Worm (Caenorhabditis elegans) whole organism, mixed stage, embryonic: Measurements from ENCODE around the gene flh-3.
A peak's percentile ranks its signal among the peaks of the same experiment; 100 is the strongest.

Experiments used
- M03D4.4 ChIP-seq: sonication (generic microtip); optimal IDR thresholded peaks from 2 replicates; lab custom pipeline; 2017; ENCODE audit warnings: mild to moderate bottlenecking, missing genetic modification characterization, missing compliant biosample characterization
- bed-3 ChIP-seq: fragments of 200-800 bp; sonication (Bioruptor generic); optimal IDR thresholded peaks from 3 replicates; lab custom pipeline; 2018; ENCODE audit warnings: mild to moderate bottlenecking, missing genetic modification characterization, moderate library complexity, missing compliant biosample characterization
- blmp-1 ChIP-seq: fragments of 150-350 bp; optimal IDR thresholded peaks from 2 replicates; lab custom pipeline; 2014; ENCODE audit warnings: missing biosample characterization, missing genetic modification characterization
- ceh-39 ChIP-seq: fragments of 150-350 bp; optimal IDR thresholded peaks from 2 replicates; lab custom pipeline; 2014; ENCODE audit warnings: missing biosample characterization, missing genetic modification characterization
- ceh-43 ChIP-seq: fragments of 200-800 bp; sonication (Bioruptor generic); optimal IDR thresholded peaks from 2 replicates; lab custom pipeline; 2018; ENCODE audit warnings: mild to moderate bottlenecking, missing genetic modification characterization, moderate library complexity, missing compliant biosample characterization
- ces-1 ChIP-seq: fragments of 150-350 bp; optimal IDR thresholded peaks from 2 replicates; lab custom pipeline; 2014; ENCODE audit warnings: missing biosample characterization, missing genetic modification reagents, missing genetic modification characterization
- cnd-1 ChIP-seq: fragments of 200-800 bp; sonication (Bioruptor generic); optimal IDR thresholded peaks from 2 replicates; lab custom pipeline; 2018; ENCODE audit warnings: mild to moderate bottlenecking, missing genetic modification characterization, missing compliant biosample characterization
- drap-1 ChIP-seq: fragments of 200-800 bp; sonication (Bioruptor generic); optimal IDR thresholded peaks from 3 replicates; lab custom pipeline; 2018; ENCODE audit warnings: mild to moderate bottlenecking, missing genetic modification characterization, missing compliant biosample characterization
- elt-1 ChIP-seq: sonication (generic microtip); optimal IDR thresholded peaks from 2 replicates; lab custom pipeline; 2017; ENCODE audit warnings: missing genetic modification characterization, mild to moderate bottlenecking, missing compliant biosample characterization, antibody characterized with exemption, moderate library complexity, borderline replicate concordance; ENCODE audit not compliant: insufficient read depth
- elt-3 ChIP-seq: fragments of 150-350 bp; optimal IDR thresholded peaks from 2 replicates; lab custom pipeline; 2014; ENCODE audit warnings: missing biosample characterization, missing genetic modification characterization
- flh-1 ChIP-seq: fragments of 200-800 bp; sonication (Bioruptor generic); optimal IDR thresholded peaks from 2 replicates; lab custom pipeline; 2018; ENCODE audit warnings: mild to moderate bottlenecking, missing genetic modification characterization, moderate library complexity, missing compliant biosample characterization
- ham-2 ChIP-seq: fragments of 200-800 bp; sonication (Bioruptor generic); optimal IDR thresholded peaks from 2 replicates; lab custom pipeline; 2018; ENCODE audit warnings: mild to moderate bottlenecking, missing genetic modification characterization, missing compliant biosample characterization
- hlh-1 ChIP-seq: fragments of 150-350 bp; optimal IDR thresholded peaks from 2 replicates; lab custom pipeline; 2014; ENCODE audit warnings: missing biosample characterization, missing genetic modification reagents, missing genetic modification characterization
- lin-13 ChIP-seq: fragments of 150-350 bp; optimal IDR thresholded peaks from 2 replicates; lab custom pipeline; 2014; ENCODE audit warnings: missing biosample characterization, missing genetic modification characterization
- lin-32 ChIP-seq: fragments of 200-800 bp; sonication (Bioruptor generic); optimal IDR thresholded peaks from 2 replicates; lab custom pipeline; 2018; ENCODE audit warnings: mild to moderate bottlenecking, missing genetic modification characterization, missing compliant biosample characterization
- lsy-2 ChIP-seq: fragments of 150-350 bp; optimal IDR thresholded peaks from 2 replicates; lab custom pipeline; 2014; ENCODE audit warnings: missing biosample characterization, missing genetic modification characterization
- mab-5 ChIP-seq: fragments of 150-350 bp; optimal IDR thresholded peaks from 2 replicates; lab custom pipeline; 2014; ENCODE audit warnings: missing biosample characterization, missing genetic modification characterization
- mep-1 ChIP-seq: fragments of 150-350 bp; optimal IDR thresholded peaks from 2 replicates; lab custom pipeline; 2017; ENCODE audit warnings: missing biosample characterization, missing genetic modification reagents, missing genetic modification characterization, inconsistent platforms
- nhr-12 ChIP-seq: fragments of 150-350 bp; optimal IDR thresholded peaks from 2 replicates; lab custom pipeline; 2014; ENCODE audit warnings: missing biosample characterization, missing genetic modification characterization
- nhr-2 ChIP-seq: fragments of 150-350 bp; optimal IDR thresholded peaks from 2 replicates; lab custom pipeline; 2014; ENCODE audit warnings: missing biosample characterization, missing genetic modification characterization
- nhr-237 ChIP-seq: fragments of 150-350 bp; optimal IDR thresholded peaks from 2 replicates; lab custom pipeline; 2014; ENCODE audit warnings: missing biosample characterization, missing genetic modification characterization
- nhr-28 ChIP-seq: fragments of 150-350 bp; optimal IDR thresholded peaks from 2 replicates; lab custom pipeline; 2014; ENCODE audit warnings: missing biosample characterization, missing genetic modification characterization
- nhr-76 ChIP-seq: sonication (generic microtip); optimal IDR thresholded peaks from 2 replicates; lab custom pipeline; 2017; ENCODE audit warnings: missing biosample characterization, missing genetic modification characterization
- pha-4 ChIP-seq: fragments of 150-350 bp; optimal IDR thresholded peaks from 2 replicates; lab custom pipeline; 2018; ENCODE audit warnings: missing biosample characterization, missing genetic modification reagents, missing genetic modification characterization
- sem-2 ChIP-seq: fragments of 200-800 bp; sonication (Bioruptor generic); optimal IDR thresholded peaks from 2 replicates; lab custom pipeline; 2018; ENCODE audit warnings: mild to moderate bottlenecking, missing genetic modification characterization, missing compliant biosample characterization
- snpc-4 ChIP-seq: fragments of 150-350 bp; optimal IDR thresholded peaks from 2 replicates; lab custom pipeline; 2014; ENCODE audit warnings: missing biosample characterization, missing genetic modification characterization
- sptf-1 ChIP-seq: sonication (generic microtip); optimal IDR thresholded peaks from 2 replicates; lab custom pipeline; 2017; ENCODE audit warnings: mild to moderate bottlenecking, missing genetic modification characterization, moderate library complexity, missing compliant biosample characterization
- tbx-8 ChIP-seq: fragments of 200-800 bp; sonication (Bioruptor generic); optimal IDR thresholded peaks from 2 replicates; lab custom pipeline; 2018; ENCODE audit warnings: mild to moderate bottlenecking, missing genetic modification characterization, moderate library complexity, missing compliant biosample characterization
- unc-120 ChIP-seq: sonication (generic microtip); optimal IDR thresholded peaks from 2 replicates; lab custom pipeline; 2017; ENCODE audit warnings: missing genetic modification characterization, missing compliant biosample characterization; ENCODE audit not compliant: poor library complexity, severe bottlenecking
- unc-39 ChIP-seq: fragments of 150-350 bp; optimal IDR thresholded peaks from 2 replicates; lab custom pipeline; 2014; ENCODE audit warnings: missing biosample characterization, missing genetic modification characterization
- unc-62 ChIP-seq: fragments of 150-350 bp; optimal IDR thresholded peaks from 2 replicates; lab custom pipeline; 2014; ENCODE audit warnings: missing biosample characterization, missing genetic modification reagents, missing genetic modification characterization
- zip-8 ChIP-seq: fragments of 150-350 bp; optimal IDR thresholded peaks from 2 replicates; lab custom pipeline; 2014; ENCODE audit warnings: missing biosample characterization, missing genetic modification characterization
- ztf-11 ChIP-seq: fragments of 150-350 bp; optimal IDR thresholded peaks from 2 replicates; lab custom pipeline; 2014; ENCODE audit warnings: missing biosample characterization, missing genetic modification characterization

flh-3 gene

DNA sequence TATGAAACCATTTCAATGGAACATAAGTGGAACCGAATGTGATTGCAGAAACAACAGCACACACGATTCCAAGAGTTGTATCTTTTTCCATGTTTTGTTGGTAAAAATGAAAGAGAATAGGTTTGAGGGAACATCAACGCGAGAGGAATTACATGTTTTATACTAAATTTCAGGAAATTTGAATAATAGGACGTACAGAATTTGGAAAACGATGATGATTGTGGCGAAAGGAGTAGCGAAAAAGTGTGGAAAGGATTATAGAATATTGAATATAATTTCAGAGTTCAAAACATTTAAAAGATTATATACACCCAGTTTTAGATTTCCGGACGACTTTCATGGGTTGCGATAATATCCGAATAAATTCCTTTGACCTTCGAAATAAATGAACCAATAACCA is 39.1 kb downstream of the flh-3 start, which contains the start of gene F49C12.6:
Gene F49C12.6 (minus strand): TSS at position 101 of the 400 bp plus-strand sequence.
- TF ChIP-seq nhr-28 (tag; lab: Kevin White, UChicago) = no peak
- no peak for TF ChIP-seq ham-2 (GFP tag; lab: Kevin White, UChicago)
- no peak for TF ChIP-seq ces-1 (GFP tag; lab: Kevin White, UChicago)
- TF ChIP-seq unc-62 (GFP tag; lab: Kevin White, UChicago) = no peak
- TF ChIP-seq zip-8 = no peak
- TF ChIP-seq ztf-11 = no peak
- TF ChIP-seq unc-120 = no peak
- TF ChIP-seq mab-5 (tag; lab: Kevin White, UChicago) = no peak

DNA sequence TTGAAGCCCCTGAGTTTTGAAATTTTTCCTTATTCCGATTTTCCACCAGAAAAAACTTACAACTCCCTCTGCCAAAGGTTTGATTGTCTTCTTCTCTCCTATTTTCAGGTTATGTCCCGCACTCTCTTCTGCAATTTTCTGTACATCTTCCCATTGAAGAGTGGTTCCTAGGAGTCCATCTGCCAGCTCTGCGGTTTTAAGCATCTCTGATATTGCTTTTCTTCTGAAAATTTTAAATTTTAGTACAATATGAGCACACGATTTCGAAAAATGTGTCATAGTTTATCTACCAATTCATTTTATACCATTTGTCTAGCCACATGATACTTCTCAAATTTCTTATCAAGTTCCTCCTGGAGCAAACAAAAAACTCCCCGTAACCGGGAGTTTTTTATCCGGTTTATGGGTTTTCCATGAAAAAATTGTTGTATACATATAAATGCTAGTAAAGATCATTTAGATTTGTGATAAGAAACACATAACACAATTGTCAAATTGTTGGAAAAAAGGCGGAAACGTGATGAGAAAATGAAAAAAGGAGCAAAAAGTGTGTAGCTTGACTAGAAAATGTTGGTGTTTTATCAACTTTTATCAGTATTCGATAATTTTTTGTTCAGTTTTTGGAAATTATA is 41.2 kb downstream of the flh-3 start:
- TF ChIP-seq snpc-4 (tag; lab: Kevin White, UChicago) (no peak), ceh-39 (no peak), bed-3 (no peak), flh-1 (no peak), cnd-1 (tag; lab: Kevin White, UChicago) (no peak), nhr-28 (tag; lab: Kevin White, UChicago) (no peak), lsy-2 (tag; lab: Kevin White, UChicago) (no peak), ztf-11 (no peak), mep-1 (tag; lab: Kevin White, UChicago) (no peak), nhr-237 (no peak), mab-5 (tag; lab: Kevin White, UChicago) (no peak), nhr-76 (no peak), unc-62 (GFP tag; lab: Kevin White, UChicago) (no peak), lin-13 (tag; lab: Kevin White, UChicago) (no peak), nhr-2 (tag; lab: Kevin White, UChicago) (no peak)

DNA sequence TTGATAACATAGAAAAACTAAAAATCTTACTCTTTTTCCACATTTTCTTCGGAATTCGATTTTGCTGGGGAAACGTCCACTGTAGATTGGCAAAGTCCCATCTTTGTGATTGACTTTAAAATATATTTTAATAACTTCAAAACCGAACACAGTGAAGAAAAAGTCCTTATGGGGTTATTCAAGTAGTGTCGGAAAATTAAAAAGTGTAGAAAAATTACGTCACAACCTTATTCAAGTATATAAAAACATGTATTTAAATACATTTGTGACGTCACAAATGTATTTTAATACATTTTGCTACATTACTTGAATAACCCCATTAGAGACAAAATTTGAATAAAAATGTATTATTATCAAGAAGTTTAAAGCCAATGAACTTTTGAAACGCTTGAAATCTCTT is 42.9 kb downstream of the flh-3 start, which contains the start of gene F49C12.7:
Gene F49C12.7 (minus strand): TSS at position 101 of the 400 bp plus-strand sequence.
- peak; percentile 89 for TF ChIP-seq zip-8

DNA sequence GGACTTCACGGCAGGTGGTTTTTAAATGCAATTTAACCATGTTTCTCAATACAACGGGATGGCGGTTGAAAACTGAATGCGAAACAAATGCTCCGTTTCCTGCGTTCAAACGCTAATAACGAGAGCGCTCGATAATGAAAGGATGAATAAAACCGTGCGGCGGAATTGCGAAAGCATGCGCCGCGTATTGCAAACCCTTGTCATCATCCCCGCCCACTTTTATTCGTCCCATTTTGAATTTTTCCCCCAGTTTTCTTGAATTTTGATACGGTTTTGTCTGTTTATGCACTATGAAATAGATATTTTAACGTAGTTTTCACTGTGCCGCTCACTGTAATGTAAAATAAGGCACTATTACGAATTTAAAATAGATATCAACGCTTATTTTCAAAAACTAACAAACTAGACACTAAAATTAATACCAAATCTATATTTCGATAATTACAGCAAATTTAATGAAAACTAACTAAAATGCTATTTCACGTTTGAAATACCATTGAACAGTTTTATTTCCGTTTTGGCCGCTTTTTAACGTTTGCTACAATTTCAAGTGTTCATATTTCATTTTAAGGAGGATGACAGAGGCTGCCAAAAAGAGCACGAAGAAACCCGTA is 46.3 kb downstream of the flh-3 start, which contains the start of the genes F49C12.9 and rpn-7:
Gene F49C12.9 (minus strand): TSS at position 148 of the 614 bp plus-strand sequence.
Gene rpn-7 (plus strand): TSS at position 564 of the 614 bp plus-strand sequence.
- peak; percentile 37 for TF ChIP-seq bed-3
- no peak for TF ChIP-seq mab-5 (tag; lab: Kevin White, UChicago)
- TF ChIP-seq unc-120 = no peak
- TF ChIP-seq nhr-2 (tag; lab: Kevin White, UChicago) = no peak
- TF ChIP-seq nhr-28 (tag; lab: Kevin White, UChicago) = no peak
- no peak for TF ChIP-seq elt-3
- no peak for TF ChIP-seq ham-2 (GFP tag; lab: Kevin White, UChicago)
- TF ChIP-seq ceh-43 (GFP tag; lab: Kevin White, UChicago) = peak; percentile 81
- TF ChIP-seq ztf-11 = peak; percentile 52
- no peak for TF ChIP-seq lin-32 (GFP tag; lab: Kevin White, UChicago)
- peak; percentile 35 for TF ChIP-seq nhr-12
- peak; percentile 36 for TF ChIP-seq sem-2 (GFP tag; lab: Kevin White, UChicago)
- peak; percentile 73 for TF ChIP-seq drap-1
- no peak for TF ChIP-seq unc-39
- peak; percentile 85 for TF ChIP-seq sptf-1 (tag; lab: Kevin White, UChicago)
- TF ChIP-seq ceh-39 = peak; percentile 30
- no peak for TF ChIP-seq tbx-8 (GFP tag; lab: Kevin White, UChicago)
- no peak for TF ChIP-seq snpc-4 (tag; lab: Kevin White, UChicago)
- peak; percentile 67 for TF ChIP-seq M03D4.4 (tag; lab: Kevin White, UChicago)
- TF ChIP-seq nhr-76 = peak; percentile 1
- TF ChIP-seq cnd-1 (tag; lab: Kevin White, UChicago) = peak; percentile 62
- TF ChIP-seq hlh-1 = peak; percentile 67
- TF ChIP-seq nhr-237 = peak; percentile 16
- no peak for TF ChIP-seq blmp-1 (tag; lab: Kevin White, UChicago)
- peak; percentile 7 for TF ChIP-seq flh-1
- TF ChIP-seq mep-1 (tag; lab: Kevin White, UChicago) = peak; percentile 82
- peak; percentile 37 for TF ChIP-seq lsy-2 (tag; lab: Kevin White, UChicago)
- TF ChIP-seq ces-1 (GFP tag; lab: Kevin White, UChicago) = peak; percentile 60
- TF ChIP-seq elt-1 (tag; lab: Kevin White, UChicago) = peak; percentile 36
- TF ChIP-seq pha-4 (tag; lab: Kevin White, UChicago) = peak; percentile 7
